Worm (Caenorhabditis elegans): ENCODE measurements around the gene rpl-18.

ce11 chrIV:13776745-13777144 lies 920 bp upstream of the rpl-18 start:
- no peak for TF ChIP-seq dpl-1 (GFP tag; optimal IDR thresholded peaks at IDR 0.05)
- TF ChIP-seq pqm-1 (tag; optimal IDR thresholded peaks at IDR 0.05), result no peak
- no peak for TF ChIP-seq ceh-82 (tag; optimal IDR thresholded peaks at IDR 0.05)
- no peak for TF ChIP-seq fos-1 (tag; optimal IDR thresholded peaks at IDR 0.05)
- no peak for TF ChIP-seq ceh-63 (GFP tag; optimal IDR thresholded peaks at IDR 0.05)
- no peak for TF ChIP-seq mep-1 (tag; optimal IDR thresholded peaks at IDR 0.05)

Data from whole organism, L1 larva.